Fruit fly (Drosophila melanogaster) Kc167 (cell line): ENCODE results near the gene CG10301.

Experiments
- Myc ChIP-seq: fragments of >200 bp; optimal IDR thresholded peaks from 2 replicates; lab custom pipeline; 2017; ENCODE audit warnings: missing external identifiers
- Sin3A ChIP-seq: fragments of >200 bp; optimal IDR thresholded peaks from 2 replicates; lab custom pipeline; 2018; ENCODE audit warnings: missing external identifiers
- h ChIP-seq: fragments of >200 bp; optimal IDR thresholded peaks from 3 replicates; lab custom pipeline; 2018; ENCODE audit warnings: missing external identifiers
- insv ChIP-seq: fragments of >200 bp; optimal IDR thresholded peaks from 3 replicates; lab custom pipeline; 2018; ENCODE audit warnings: missing external identifiers
- ttk ChIP-seq: sonication (Bioruptor generic); optimal IDR thresholded peaks from 2 replicates; lab custom pipeline; 2017; ENCODE audit warnings: missing external identifiers

dm6 chr3R:23674369-23674768 is 35.6 kb upstream of the CG10301 start:
- TF ChIP-seq h (lab: Kevin White, UChicago) (no peak), ttk (lab: Kevin White, UChicago) (no peak), Sin3A (lab: Kevin White, UChicago) (no peak), Myc (lab: Kevin White, UChicago) (no peak), insv (no peak)
